Worm (Caenorhabditis elegans): ENCODE data around the gene T03F6.3.

T03F6.3 gene

ce11 chrIII:13389078-13389477 lies at the start of gene T03F6.3:
T03F6.3 (plus strand) TSS chrIII:13389395.
- TF ChIP-seq unc-62 (GFP tag; optimal IDR thresholded peaks at IDR 0.05) (no peak), ceh-82 (tag; optimal IDR thresholded peaks at IDR 0.05) (no peak), daf-12 (tag; optimal IDR thresholded peaks at IDR 0.05) (no peak), egl-27 (tag; optimal IDR thresholded peaks at IDR 0.05) (no peak), ama-1 (optimal IDR thresholded peaks at IDR 0.05) (no peak), nhr-12 (tag; optimal IDR thresholded peaks at IDR 0.05) (no peak), elt-1 (tag; optimal IDR thresholded peaks at IDR 0.05) (no peak), fos-1 (tag; optimal IDR thresholded peaks at IDR 0.05) (no peak), ceh-9 (tag; optimal IDR thresholded peaks at IDR 0.05) (no peak), nhr-23 (tag; optimal IDR thresholded peaks at IDR 0.05) (no peak), ztf-4 (tag; optimal IDR thresholded peaks at IDR 0.05) (no peak), elt-3 (tag; optimal IDR thresholded peaks at IDR 0.05) (no peak), nhr-11 (tag; optimal IDR thresholded peaks at IDR 0.05) (no peak), sea-2 (GFP tag; optimal IDR thresholded peaks at IDR 0.05) (no peak), elt-2 (tag; optimal IDR thresholded peaks at IDR 0.05) (no peak), ceh-28 (tag; optimal IDR thresholded peaks at IDR 0.05) (no peak), pha-4 (tag; optimal IDR thresholded peaks at IDR 0.05) (no peak), hmg-11 (tag; optimal IDR thresholded peaks at IDR 0.05) (no peak), nhr-25 (tag; optimal IDR thresholded peaks at IDR 0.05) (no peak), lin-15B (tag; optimal IDR thresholded peaks at IDR 0.05) (no peak)

DNA sequence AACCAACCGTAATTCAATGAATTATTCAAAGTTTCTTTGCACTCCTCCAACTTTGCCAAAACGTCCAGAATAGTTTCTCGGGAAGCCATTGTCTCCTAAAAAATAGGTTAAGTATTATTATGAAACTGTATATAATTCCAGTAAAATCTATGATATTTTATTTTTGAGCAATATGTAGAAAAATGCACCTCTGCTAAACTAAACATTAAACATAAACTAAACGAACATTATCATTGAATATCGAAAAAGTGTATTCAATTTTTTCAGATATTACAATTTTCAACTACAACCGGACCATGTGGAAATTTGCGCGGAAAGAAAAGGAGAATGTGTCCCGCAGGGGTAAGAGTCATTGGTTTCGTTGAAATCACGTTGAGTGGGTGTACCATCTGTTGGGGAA lies 49.5 kb upstream of the T03F6.3 start, which contains the start of gene F53A2.3:
Gene F53A2.3 (minus strand): TSS at position 101 of the 400 bp plus-strand sequence.
- no peak for TF ChIP-seq aly-2 (tag; optimal IDR thresholded peaks at IDR 0.05)
- no peak for TF ChIP-seq snpc-4 (tag; optimal IDR thresholded peaks at IDR 0.05)
- no peak for TF ChIP-seq lin-39 (tag; optimal IDR thresholded peaks at IDR 0.05)
- TF ChIP-seq lin-15B (tag; optimal IDR thresholded peaks at IDR 0.05): no peak
- no peak for TF ChIP-seq ceh-9 (tag; optimal IDR thresholded peaks at IDR 0.05)
- TF ChIP-seq jun-1 (tag; optimal IDR thresholded peaks at IDR 0.05): no peak
- no peak for TF ChIP-seq ceh-82 (tag; optimal IDR thresholded peaks at IDR 0.05)
- TF ChIP-seq nhr-43 (tag; optimal IDR thresholded peaks at IDR 0.05; ENCODE audit: poor library complexity, severe bottlenecking): no peak
- TF ChIP-seq unc-39 (tag; optimal IDR thresholded peaks at IDR 0.05): no peak
- TF ChIP-seq mdl-1 (tag; optimal IDR thresholded peaks at IDR 0.05): no peak
- TF ChIP-seq elt-3 (tag; optimal IDR thresholded peaks at IDR 0.05): no peak
- TF ChIP-seq nhr-76 (tag; optimal IDR thresholded peaks at IDR 0.05): no peak
- TF ChIP-seq nhr-11 (tag; optimal IDR thresholded peaks at IDR 0.05): no peak

DNA sequence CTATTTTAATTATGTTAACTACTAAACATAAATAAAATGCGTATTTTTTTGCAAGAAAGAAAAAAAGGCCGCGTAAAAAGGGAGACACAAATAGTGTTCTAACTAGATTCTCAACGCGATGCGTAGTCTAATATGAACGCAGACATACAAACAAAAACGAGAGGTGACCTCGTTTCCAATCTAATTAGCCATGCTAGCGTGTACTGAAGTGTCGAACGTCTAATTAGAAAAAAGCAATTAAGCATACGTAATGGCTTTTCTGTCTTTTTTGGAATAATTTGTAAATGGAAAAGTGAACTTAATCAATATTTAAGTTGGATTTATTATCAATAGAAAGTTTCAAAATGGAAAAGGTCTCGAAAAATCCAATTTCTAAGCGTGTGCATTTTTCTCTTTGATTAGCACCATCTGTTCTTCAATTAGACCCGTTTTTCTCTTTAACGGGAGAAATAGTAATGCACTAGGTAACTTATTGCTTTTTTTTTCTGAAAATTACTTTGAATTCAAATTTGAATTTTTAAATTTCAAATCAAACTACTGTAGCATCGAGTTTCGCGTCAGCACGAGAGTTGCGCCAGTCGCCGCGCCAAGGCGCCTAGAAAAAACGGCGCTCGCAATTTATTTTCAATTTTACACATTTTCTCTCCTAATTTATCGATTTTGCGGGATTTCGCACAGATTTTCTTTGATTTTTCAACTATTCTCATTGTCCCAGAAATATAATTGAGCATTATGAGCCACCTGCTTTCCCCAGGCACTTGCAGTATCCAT lies 48.5 kb upstream of the T03F6.3 start:
- no peak for TF ChIP-seq jun-1 (tag; optimal IDR thresholded peaks at IDR 0.05)
- peak; percentile 23 for TF ChIP-seq hmg-11 (tag; optimal IDR thresholded peaks at IDR 0.05)
- TF ChIP-seq nfya-1 (tag; optimal IDR thresholded peaks at IDR 0.05; ENCODE audit: insufficient read depth): peak; percentile 42
- peak; percentile 10 for TF ChIP-seq elt-2 (tag; optimal IDR thresholded peaks at IDR 0.05)
- peak; percentile 9 for TF ChIP-seq lin-15B (tag; optimal IDR thresholded peaks at IDR 0.05)

ce11 chrIII:13341275-13341626 lies 47.9 kb upstream of the T03F6.3 start, which contains the start of gene nud-1:
nud-1 (plus strand) TSS chrIII:13341527.
- TF ChIP-seq lin-39 (tag; optimal IDR thresholded peaks at IDR 0.05) (no peak), skn-1 (tag; optimal IDR thresholded peaks at IDR 0.05) (no peak), fos-1 (tag; optimal IDR thresholded peaks at IDR 0.05) (no peak), fkh-2 (tag; optimal IDR thresholded peaks at IDR 0.05) (no peak), ama-1 (optimal IDR thresholded peaks at IDR 0.05) (no peak), zag-1 (tag; optimal IDR thresholded peaks at IDR 0.05) (no peak), nhr-77 (tag; optimal IDR thresholded peaks at IDR 0.05) (no peak), jun-1 (tag; optimal IDR thresholded peaks at IDR 0.05) (no peak), lsy-12 (tag; optimal IDR thresholded peaks at IDR 0.05) (no peak), ztf-4 (tag; optimal IDR thresholded peaks at IDR 0.05) (no peak), sea-2 (GFP tag; optimal IDR thresholded peaks at IDR 0.05) (no peak)
